Worm (Caenorhabditis elegans) whole organism, mixed stage, embryonic: ENCODE data around the gene unc-103.
A peak's percentile ranks its signal among the peaks of the same experiment; 100 is the strongest.

Experiments used
- M03D4.4 ChIP-seq: sonication (generic microtip); optimal IDR thresholded peaks from 2 replicates; lab custom pipeline; 2017; ENCODE audit warnings: mild to moderate bottlenecking, missing genetic modification characterization, missing compliant biosample characterization
- bed-3 ChIP-seq: fragments of 200-800 bp; sonication (Bioruptor generic); optimal IDR thresholded peaks from 3 replicates; lab custom pipeline; 2018; ENCODE audit warnings: mild to moderate bottlenecking, missing genetic modification characterization, moderate library complexity, missing compliant biosample characterization
- blmp-1 ChIP-seq: fragments of 150-350 bp; optimal IDR thresholded peaks from 2 replicates; lab custom pipeline; 2014; ENCODE audit warnings: missing biosample characterization, missing genetic modification characterization
- ceh-39 ChIP-seq: fragments of 150-350 bp; optimal IDR thresholded peaks from 2 replicates; lab custom pipeline; 2014; ENCODE audit warnings: missing biosample characterization, missing genetic modification characterization
- ceh-43 ChIP-seq: fragments of 200-800 bp; sonication (Bioruptor generic); optimal IDR thresholded peaks from 2 replicates; lab custom pipeline; 2018; ENCODE audit warnings: mild to moderate bottlenecking, missing genetic modification characterization, moderate library complexity, missing compliant biosample characterization
- ceh-83 ChIP-seq: fragments of 200-800 bp; sonication (Bioruptor generic); optimal IDR thresholded peaks from 2 replicates; lab custom pipeline; 2018; ENCODE audit warnings: mild to moderate bottlenecking, missing genetic modification characterization, missing compliant biosample characterization
- ces-1 ChIP-seq: fragments of 150-350 bp; optimal IDR thresholded peaks from 2 replicates; lab custom pipeline; 2014; ENCODE audit warnings: missing biosample characterization, missing genetic modification reagents, missing genetic modification characterization
- drap-1 ChIP-seq: fragments of 200-800 bp; sonication (Bioruptor generic); optimal IDR thresholded peaks from 3 replicates; lab custom pipeline; 2018; ENCODE audit warnings: mild to moderate bottlenecking, missing genetic modification characterization, missing compliant biosample characterization
- elt-1 ChIP-seq: sonication (generic microtip); optimal IDR thresholded peaks from 2 replicates; lab custom pipeline; 2017; ENCODE audit warnings: missing genetic modification characterization, mild to moderate bottlenecking, missing compliant biosample characterization, antibody characterized with exemption, moderate library complexity, borderline replicate concordance; ENCODE audit not compliant: insufficient read depth
- elt-3 ChIP-seq: fragments of 150-350 bp; optimal IDR thresholded peaks from 2 replicates; lab custom pipeline; 2014; ENCODE audit warnings: missing biosample characterization, missing genetic modification characterization
- flh-1 ChIP-seq: fragments of 200-800 bp; sonication (Bioruptor generic); optimal IDR thresholded peaks from 2 replicates; lab custom pipeline; 2018; ENCODE audit warnings: mild to moderate bottlenecking, missing genetic modification characterization, moderate library complexity, missing compliant biosample characterization
- ham-2 ChIP-seq: fragments of 200-800 bp; sonication (Bioruptor generic); optimal IDR thresholded peaks from 2 replicates; lab custom pipeline; 2018; ENCODE audit warnings: mild to moderate bottlenecking, missing genetic modification characterization, missing compliant biosample characterization
- hlh-1 ChIP-seq: fragments of 150-350 bp; optimal IDR thresholded peaks from 2 replicates; lab custom pipeline; 2014; ENCODE audit warnings: missing biosample characterization, missing genetic modification reagents, missing genetic modification characterization
- lin-13 ChIP-seq: fragments of 150-350 bp; optimal IDR thresholded peaks from 2 replicates; lab custom pipeline; 2014; ENCODE audit warnings: missing biosample characterization, missing genetic modification characterization
- lin-32 ChIP-seq: fragments of 200-800 bp; sonication (Bioruptor generic); optimal IDR thresholded peaks from 2 replicates; lab custom pipeline; 2018; ENCODE audit warnings: mild to moderate bottlenecking, missing genetic modification characterization, missing compliant biosample characterization
- lsy-2 ChIP-seq: fragments of 150-350 bp; optimal IDR thresholded peaks from 2 replicates; lab custom pipeline; 2014; ENCODE audit warnings: missing biosample characterization, missing genetic modification characterization
- mab-5 ChIP-seq: fragments of 150-350 bp; optimal IDR thresholded peaks from 2 replicates; lab custom pipeline; 2014; ENCODE audit warnings: missing biosample characterization, missing genetic modification characterization
- mep-1 ChIP-seq: fragments of 150-350 bp; optimal IDR thresholded peaks from 2 replicates; lab custom pipeline; 2017; ENCODE audit warnings: missing biosample characterization, missing genetic modification reagents, missing genetic modification characterization, inconsistent platforms
- mls-2 ChIP-seq: sonication (generic microtip); optimal IDR thresholded peaks from 2 replicates; lab custom pipeline; 2016; ENCODE audit warnings: mild to moderate bottlenecking, missing genetic modification characterization, moderate library complexity, missing compliant biosample characterization
- nhr-12 ChIP-seq: fragments of 150-350 bp; optimal IDR thresholded peaks from 2 replicates; lab custom pipeline; 2014; ENCODE audit warnings: missing biosample characterization, missing genetic modification characterization
- nhr-2 ChIP-seq: fragments of 150-350 bp; optimal IDR thresholded peaks from 2 replicates; lab custom pipeline; 2014; ENCODE audit warnings: missing biosample characterization, missing genetic modification characterization
- nhr-237 ChIP-seq: fragments of 150-350 bp; optimal IDR thresholded peaks from 2 replicates; lab custom pipeline; 2014; ENCODE audit warnings: missing biosample characterization, missing genetic modification characterization
- nhr-28 ChIP-seq: fragments of 150-350 bp; optimal IDR thresholded peaks from 2 replicates; lab custom pipeline; 2014; ENCODE audit warnings: missing biosample characterization, missing genetic modification characterization
- nhr-76 ChIP-seq: sonication (generic microtip); optimal IDR thresholded peaks from 2 replicates; lab custom pipeline; 2017; ENCODE audit warnings: missing biosample characterization, missing genetic modification characterization
- pha-4 ChIP-seq: fragments of 150-350 bp; optimal IDR thresholded peaks from 2 replicates; lab custom pipeline; 2018; ENCODE audit warnings: missing biosample characterization, missing genetic modification reagents, missing genetic modification characterization
- sem-2 ChIP-seq: fragments of 200-800 bp; sonication (Bioruptor generic); optimal IDR thresholded peaks from 2 replicates; lab custom pipeline; 2018; ENCODE audit warnings: mild to moderate bottlenecking, missing genetic modification characterization, missing compliant biosample characterization
- snpc-4 ChIP-seq: fragments of 150-350 bp; optimal IDR thresholded peaks from 2 replicates; lab custom pipeline; 2014; ENCODE audit warnings: missing biosample characterization, missing genetic modification characterization
- sptf-1 ChIP-seq: sonication (generic microtip); optimal IDR thresholded peaks from 2 replicates; lab custom pipeline; 2017; ENCODE audit warnings: mild to moderate bottlenecking, missing genetic modification characterization, moderate library complexity, missing compliant biosample characterization
- tbx-8 ChIP-seq: fragments of 200-800 bp; sonication (Bioruptor generic); optimal IDR thresholded peaks from 2 replicates; lab custom pipeline; 2018; ENCODE audit warnings: mild to moderate bottlenecking, missing genetic modification characterization, moderate library complexity, missing compliant biosample characterization
- unc-120 ChIP-seq: sonication (generic microtip); optimal IDR thresholded peaks from 2 replicates; lab custom pipeline; 2017; ENCODE audit warnings: missing genetic modification characterization, missing compliant biosample characterization; ENCODE audit not compliant: poor library complexity, severe bottlenecking
- unc-39 ChIP-seq: fragments of 150-350 bp; optimal IDR thresholded peaks from 2 replicates; lab custom pipeline; 2014; ENCODE audit warnings: missing biosample characterization, missing genetic modification characterization
- zip-8 ChIP-seq: fragments of 150-350 bp; optimal IDR thresholded peaks from 2 replicates; lab custom pipeline; 2014; ENCODE audit warnings: missing biosample characterization, missing genetic modification characterization
- ztf-11 ChIP-seq: fragments of 150-350 bp; optimal IDR thresholded peaks from 2 replicates; lab custom pipeline; 2014; ENCODE audit warnings: missing biosample characterization, missing genetic modification characterization

Gene unc-103

ce11 chrIII:4087064-4087463, 28.1 kb upstream of the unc-103 start:
- TF ChIP-seq elt-1 (tag; lab: Kevin White, UChicago) (no peak), ceh-39 (tag; lab: Kevin White, UChicago) (no peak), ham-2 (no peak), sptf-1 (tag; lab: Kevin White, UChicago) (no peak), lsy-2 (tag; lab: Kevin White, UChicago) (no peak), unc-120 (tag; lab: Kevin White, UChicago) (no peak), lin-13 (tag; lab: Kevin White, UChicago) (no peak)

ce11 chrIII:4087565-4087964, 27.6 kb upstream of the unc-103 start:
- TF ChIP-seq nhr-28 (no peak), mab-5 (tag; lab: Kevin White, UChicago) (no peak), nhr-2 (tag; lab: Kevin White, UChicago) (no peak), blmp-1 (tag; lab: Kevin White, UChicago) (no peak), flh-1 (GFP tag; lab: Kevin White, UChicago) (no peak), lin-13 (tag; lab: Kevin White, UChicago) (peak; percentile 79), lsy-2 (tag; lab: Kevin White, UChicago) (peak; percentile 79), M03D4.4 (tag; lab: Kevin White, UChicago) (no peak), nhr-237 (tag; lab: Kevin White, UChicago) (peak; percentile 54), lin-32 (GFP tag; lab: Kevin White, UChicago) (no peak), mep-1 (peak; percentile 77), ztf-11 (tag; lab: Kevin White, UChicago) (no peak), drap-1 (GFP tag; lab: Kevin White, UChicago) (no peak), tbx-8 (GFP tag; lab: Kevin White, UChicago) (no peak), sem-2 (GFP tag; lab: Kevin White, UChicago) (no peak), unc-120 (tag; lab: Kevin White, UChicago) (peak; percentile 16), ces-1 (GFP tag; lab: Kevin White, UChicago) (peak; percentile 83), nhr-76 (tag; lab: Kevin White, UChicago) (no peak), mls-2 (peak; percentile 27), unc-39 (tag; lab: Kevin White, UChicago) (no peak), elt-1 (tag; lab: Kevin White, UChicago) (no peak), ceh-43 (GFP tag; lab: Kevin White, UChicago) (no peak), ham-2 (peak; percentile 24), ceh-39 (tag; lab: Kevin White, UChicago) (peak; percentile 68), sptf-1 (tag; lab: Kevin White, UChicago) (peak; percentile 45), ceh-83 (GFP tag; lab: Kevin White, UChicago) (peak; percentile 27), zip-8 (tag; lab: Kevin White, UChicago) (no peak), hlh-1 (peak; percentile 43), snpc-4 (tag; lab: Kevin White, UChicago) (no peak), pha-4 (peak; percentile 74), elt-3 (tag; lab: Kevin White, UChicago) (no peak)

DNA sequence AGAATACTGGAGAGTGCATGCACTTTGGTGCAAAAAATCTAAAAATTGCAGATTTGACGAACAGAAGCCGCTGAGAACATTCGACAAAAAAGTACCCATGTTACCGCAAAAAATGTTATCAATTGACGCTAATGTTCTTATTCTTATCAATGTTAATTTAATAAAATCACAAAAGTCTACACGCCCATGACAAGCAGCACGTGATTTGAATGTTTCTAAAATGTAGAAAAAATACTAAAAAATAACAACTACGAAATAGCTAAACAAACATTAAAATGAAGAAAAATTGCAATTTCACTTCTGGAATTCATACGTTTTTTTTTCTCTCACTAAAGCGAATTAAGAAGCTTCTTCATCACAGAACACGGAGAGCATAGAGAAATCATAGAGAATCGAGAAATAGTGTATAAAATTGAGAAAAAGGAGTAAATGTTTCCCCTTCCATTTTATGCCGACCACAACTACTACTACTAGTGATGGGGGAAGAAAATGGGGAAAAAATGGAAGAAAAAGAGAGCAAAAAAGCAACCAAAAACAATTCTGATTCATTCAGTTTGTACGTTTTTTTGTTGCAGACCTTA, 26.8 kb upstream of the unc-103 start:
- no peak for TF ChIP-seq mab-5 (tag; lab: Kevin White, UChicago)
- peak; percentile 2 for TF ChIP-seq lsy-2 (tag; lab: Kevin White, UChicago)
- no peak for TF ChIP-seq nhr-12 (tag; lab: Kevin White, UChicago)
- TF ChIP-seq lin-32 (GFP tag; lab: Kevin White, UChicago) = no peak
- TF ChIP-seq blmp-1 (tag; lab: Kevin White, UChicago) = no peak
- peak; percentile 15 for TF ChIP-seq unc-120 (tag; lab: Kevin White, UChicago)
- TF ChIP-seq elt-3 (tag; lab: Kevin White, UChicago) = no peak
- no peak for TF ChIP-seq bed-3
- no peak for TF ChIP-seq zip-8 (tag; lab: Kevin White, UChicago)
- TF ChIP-seq pha-4 = no peak
- no peak for TF ChIP-seq nhr-76 (tag; lab: Kevin White, UChicago)
- TF ChIP-seq ces-1 (GFP tag; lab: Kevin White, UChicago) = peak; percentile 85
- TF ChIP-seq nhr-2 (tag; lab: Kevin White, UChicago) = no peak
